Worm (Caenorhabditis elegans) whole organism, L3 larva: Measurements from ENCODE around the gene txt-12.
"Not testable (repeated sequence)": the region's sequence is repeated elsewhere in the genome, so short reads cannot be mapped to it uniquely, and the experiment has no call there.

Experiments
- ZK546.5 ChIP-seq: sonication (generic microtip); optimal IDR thresholded peaks from 2 replicates; lab custom pipeline; 2017; ENCODE audit warnings: missing biosample characterization, missing genetic modification characterization
- ama-1 ChIP-seq: fragments of 150-350 bp; optimal IDR thresholded peaks from 2 replicates; lab custom pipeline; 2018
- daf-12 ChIP-seq: fragments of 150-350 bp; optimal IDR thresholded peaks from 2 replicates; lab custom pipeline; 2014; ENCODE audit warnings: missing biosample characterization, missing genetic modification reagents, missing genetic modification characterization
- egl-27 ChIP-seq: sonication (generic microtip); optimal IDR thresholded peaks from 4 replicates; lab custom pipeline; 2017; ENCODE audit warnings: missing biosample characterization, missing genetic modification reagents, missing genetic modification characterization
- elt-2 ChIP-seq: sonication (generic microtip); optimal IDR thresholded peaks from 2 replicates; lab custom pipeline; 2016; ENCODE audit warnings: missing genetic modification reagents, mild to moderate bottlenecking, missing genetic modification characterization, missing compliant biosample characterization
- jun-1 ChIP-seq: fragments of 150-350 bp; optimal IDR thresholded peaks from 2 replicates; lab custom pipeline; 2014; ENCODE audit warnings: missing biosample characterization, missing genetic modification reagents, missing genetic modification characterization
- lin-15B ChIP-seq: fragments of 150-350 bp; optimal IDR thresholded peaks from 2 replicates; lab custom pipeline; 2014; ENCODE audit warnings: missing biosample characterization, missing genetic modification characterization
- mml-1 ChIP-seq: fragments of 150-350 bp; sonication (generic microtip); optimal IDR thresholded peaks from 3 replicates; lab custom pipeline; 2014; ENCODE audit warnings: missing biosample characterization, missing genetic modification characterization
- nfya-1 ChIP-seq: sonication (generic microtip); optimal IDR thresholded peaks from 2 replicates; lab custom pipeline; 2017; ENCODE audit warnings: missing genetic modification characterization, mild to moderate bottlenecking, missing compliant biosample characterization, antibody characterized with exemption, moderate library complexity; ENCODE audit not compliant: insufficient read depth
- nhr-12 ChIP-seq: fragments of 150-350 bp; optimal IDR thresholded peaks from 2 replicates; lab custom pipeline; 2014; ENCODE audit warnings: missing biosample characterization, missing genetic modification characterization
- nhr-237 ChIP-seq: fragments of 150-350 bp; optimal IDR thresholded peaks from 2 replicates; lab custom pipeline; 2014; ENCODE audit warnings: missing biosample characterization, missing genetic modification characterization
- nhr-28 ChIP-seq: fragments of 150-350 bp; optimal IDR thresholded peaks from 2 replicates; lab custom pipeline; 2014; ENCODE audit warnings: missing biosample characterization, missing genetic modification characterization

ce11 chrV:15125162-15125561 is 32.4 kb downstream of the txt-12 start, which contains the start of gene ugt-30:
- TF ChIP-seq nhr-12; daf-12 (tag; lab: Kevin White, UChicago); ama-1 (lab: Kevin White, UChicago); nhr-28 (tag; lab: Kevin White, UChicago); egl-27 (tag; lab: Kevin White, UChicago); mml-1 (tag; lab: Kevin White, UChicago); lin-15B (tag; lab: Kevin White, UChicago); ZK546.5 (tag; lab: Kevin White, UChicago); nhr-237; elt-2 (tag; lab: Kevin White, UChicago); jun-1 (tag; lab: Kevin White, UChicago); nfya-1 (tag; lab: Kevin White, UChicago): not testable (repeated sequence)
